Worm (Caenorhabditis elegans) whole organism, L2 larva: ENCODE measurements around the gene nspc-3.

Experiments
- C34F6.9 ChIP-seq: fragments of 150-350 bp; optimal IDR thresholded peaks from 2 replicates; lab custom pipeline; 2014; ENCODE audit warnings: missing biosample characterization, missing genetic modification characterization
- F13H6.1 ChIP-seq: sonication (generic microtip); optimal IDR thresholded peaks from 2 replicates; lab custom pipeline; 2016; ENCODE audit warnings: missing genetic modification characterization, missing compliant biosample characterization
- R02D3.7 ChIP-seq: fragments of 150-350 bp; optimal IDR thresholded peaks from 2 replicates; lab custom pipeline; 2014; ENCODE audit warnings: missing biosample characterization, missing genetic modification characterization
- ceh-16 ChIP-seq: fragments of 150-350 bp; optimal IDR thresholded peaks from 2 replicates; lab custom pipeline; 2014; ENCODE audit warnings: missing biosample characterization, missing genetic modification characterization
- ceh-82 ChIP-seq: fragments of 150-350 bp; optimal IDR thresholded peaks from 2 replicates; lab custom pipeline; 2014; ENCODE audit warnings: missing biosample characterization, missing genetic modification characterization
- crh-2 ChIP-seq: sonication (generic microtip); optimal IDR thresholded peaks from 2 replicates; lab custom pipeline; 2017; ENCODE audit warnings: missing biosample characterization, missing genetic modification characterization
- dmd-4 ChIP-seq: sonication (generic microtip); optimal IDR thresholded peaks from 2 replicates; lab custom pipeline; 2017; ENCODE audit warnings: missing biosample characterization, missing genetic modification characterization
- egl-27 ChIP-seq: sonication (generic microtip); optimal IDR thresholded peaks from 3 replicates; lab custom pipeline; 2017; ENCODE audit warnings: missing biosample characterization, missing genetic modification reagents, missing genetic modification characterization
- elt-1 ChIP-seq: fragments of 150-350 bp; optimal IDR thresholded peaks from 2 replicates; lab custom pipeline; 2014; ENCODE audit warnings: missing biosample characterization, missing genetic modification characterization
- elt-3 ChIP-seq: sonication (generic microtip); optimal IDR thresholded peaks from 2 replicates; lab custom pipeline; 2017; ENCODE audit warnings: missing biosample characterization, missing genetic modification characterization
- fos-1 ChIP-seq: fragments of 150-350 bp; optimal IDR thresholded peaks from 2 replicates; lab custom pipeline; 2014; ENCODE audit warnings: missing biosample characterization, missing genetic modification characterization
- gmeb-1 ChIP-seq: fragments of 150-350 bp; optimal IDR thresholded peaks from 2 replicates; lab custom pipeline; 2014; ENCODE audit warnings: missing biosample characterization, missing genetic modification characterization
- lin-11 ChIP-seq: fragments of 150-350 bp; sonication (generic microtip); optimal IDR thresholded peaks from 2 replicates; lab custom pipeline; 2014; ENCODE audit warnings: missing biosample characterization, missing genetic modification characterization, inconsistent platforms, mixed read lengths
- lin-13 ChIP-seq: fragments of 150-350 bp; optimal IDR thresholded peaks from 2 replicates; lab custom pipeline; 2014; ENCODE audit warnings: missing biosample characterization, missing genetic modification reagents, missing genetic modification characterization
- lsy-2 ChIP-seq, 2 experiments: fragments of 150-350 bp in 1 of 2; sonication (generic microtip) in 1 of 2; optimal IDR thresholded peaks; 2 replicates each; lab custom pipeline; 2014 to 2017; ENCODE audit warnings: missing biosample characterization in 2 of 2, missing genetic modification characterization in 2 of 2
- mab-5 ChIP-seq: fragments of 150-350 bp; optimal IDR thresholded peaks from 2 replicates; lab custom pipeline; 2014; ENCODE audit warnings: missing biosample characterization, missing genetic modification characterization
- mdl-1 ChIP-seq, 2 experiments: fragments of 150-350 bp in 1 of 2; sonication (generic microtip) in 1 of 2; optimal IDR thresholded peaks; 2 replicates each; lab custom pipeline; 2017; ENCODE audit warnings: missing biosample characterization in 2 of 2, missing genetic modification characterization in 2 of 2
- nhr-10 ChIP-seq: sonication (generic microtip); optimal IDR thresholded peaks from 2 replicates; lab custom pipeline; 2017; ENCODE audit warnings: missing biosample characterization, missing genetic modification characterization
- nhr-11 ChIP-seq: fragments of 150-350 bp; optimal IDR thresholded peaks from 2 replicates; lab custom pipeline; 2014; ENCODE audit warnings: missing biosample characterization, missing genetic modification characterization
- nhr-12 ChIP-seq: fragments of 150-350 bp; optimal IDR thresholded peaks from 2 replicates; lab custom pipeline; 2014; ENCODE audit warnings: missing biosample characterization, missing genetic modification characterization
- nhr-129 ChIP-seq: fragments of 150-350 bp; optimal IDR thresholded peaks from 2 replicates; lab custom pipeline; 2014; ENCODE audit warnings: missing biosample characterization, missing genetic modification characterization
- nhr-21 ChIP-seq: fragments of 150-350 bp; optimal IDR thresholded peaks from 2 replicates; lab custom pipeline; 2014; ENCODE audit warnings: missing biosample characterization, missing genetic modification characterization
- nhr-23 ChIP-seq: fragments of 150-350 bp; optimal IDR thresholded peaks from 2 replicates; lab custom pipeline; 2014; ENCODE audit warnings: missing biosample characterization, missing genetic modification reagents, missing genetic modification characterization
- nhr-25 ChIP-seq: fragments of 150-350 bp; sonication (generic microtip); optimal IDR thresholded peaks from 3 replicates; lab custom pipeline; 2014; ENCODE audit warnings: missing biosample characterization, missing genetic modification characterization
- nhr-6 ChIP-seq: fragments of 150-350 bp; optimal IDR thresholded peaks from 2 replicates; lab custom pipeline; 2014; ENCODE audit warnings: missing biosample characterization, missing genetic modification characterization
- nhr-77 ChIP-seq: fragments of 150-350 bp; optimal IDR thresholded peaks from 2 replicates; lab custom pipeline; 2014; ENCODE audit warnings: missing biosample characterization, missing genetic modification characterization
- peb-1 ChIP-seq: fragments of 150-350 bp; optimal IDR thresholded peaks from 2 replicates; lab custom pipeline; 2014; ENCODE audit warnings: missing biosample characterization, missing genetic modification characterization
- sma-3 ChIP-seq: sonication (generic microtip); optimal IDR thresholded peaks from 2 replicates; lab custom pipeline; 2016; ENCODE audit warnings: missing genetic modification reagents, missing genetic modification characterization, missing compliant biosample characterization
- sma-9 ChIP-seq, 2 experiments: fragments of 150-350 bp in 1 of 2; sonication (generic microtip) in 1 of 2; optimal IDR thresholded peaks; 2 replicates each; lab custom pipeline; 2014 to 2016; ENCODE audit warnings: missing genetic modification characterization in 2 of 2, mild to moderate bottlenecking in 1 of 2, missing biosample characterization in 1 of 2, missing compliant biosample characterization in 1 of 2, missing genetic modification reagents in 1 of 2, moderate library complexity in 1 of 2
- unc-39 ChIP-seq: fragments of 150-350 bp; optimal IDR thresholded peaks from 2 replicates; lab custom pipeline; 2014; ENCODE audit warnings: missing biosample characterization, missing genetic modification characterization
- unc-55 ChIP-seq: fragments of 150-350 bp; sonication (generic microtip); optimal IDR thresholded peaks from 3 replicates; lab custom pipeline; 2014; ENCODE audit warnings: missing biosample characterization, missing genetic modification reagents, missing genetic modification characterization
- ztf-1 ChIP-seq: fragments of 200-800 bp; sonication (Bioruptor generic); conservative IDR thresholded peaks from 2 replicates; pipeline ENCODE4 v1.3.6; 2022; ENCODE audit warnings: missing genetic modification characterization, missing compliant biosample characterization
- ztf-11 ChIP-seq: sonication (generic microtip); optimal IDR thresholded peaks from 2 replicates; lab custom pipeline; 2017; ENCODE audit warnings: missing biosample characterization, missing genetic modification characterization
- ztf-4 ChIP-seq: fragments of 150-350 bp; optimal IDR thresholded peaks from 2 replicates; lab custom pipeline; 2014; ENCODE audit warnings: missing biosample characterization, missing genetic modification characterization

The nspc-3 gene

ce11 chrX:8566521-8567032 is 29.7 kb downstream of the nspc-3 start:
- no peak for TF ChIP-seq mab-5 (tag; lab: Kevin White, UChicago)
- peak in 1 of 2 experiments; percentile 6 for TF ChIP-seq lsy-2 (tag; optimal IDR thresholded peaks at IDR 0.05; lab: Kevin White, UChicago)
- peak; percentile 14 for TF ChIP-seq fos-1 (tag; lab: Kevin White, UChicago)
- peak; percentile 9 for TF ChIP-seq nhr-21 (tag; lab: Kevin White, UChicago)

- peak; percentile 80 for TF ChIP-seq fos-1 (tag; lab: Kevin White, UChicago)
- TF ChIP-seq lin-13 (GFP tag; lab: Kevin White, UChicago): no peak
These were observed 30.3 kb downstream of the nspc-3 start for ce11 chrX:8567166-8567565.

ce11 chrX:8567823-8568314 is 31.0 kb downstream of the nspc-3 start:
- no peak for TF ChIP-seq ceh-16 (tag; lab: Kevin White, UChicago)
- TF ChIP-seq sma-3 (GFP tag; lab: Kevin White, UChicago): no peak
- TF ChIP-seq ceh-82: no peak
- no peak for TF ChIP-seq elt-1 (tag; lab: Kevin White, UChicago)
- TF ChIP-seq nhr-12 (tag; lab: Kevin White, UChicago): no peak
- no peak for TF ChIP-seq ztf-1 (GFP tag; lab: Robert Waterston, UW)
- no peak for TF ChIP-seq F13H6.1 (tag; lab: Kevin White, UChicago)
- no peak for TF ChIP-seq lsy-2 (tag; optimal IDR thresholded peaks at IDR 0.05; lab: Kevin White, UChicago)
- peak; percentile 30 for TF ChIP-seq fos-1 (tag; lab: Kevin White, UChicago)
- no peak for TF ChIP-seq gmeb-1 (tag; lab: Kevin White, UChicago)
- TF ChIP-seq nhr-11 (tag; lab: Kevin White, UChicago): no peak
- no peak for TF ChIP-seq unc-39
- TF ChIP-seq nhr-77 (tag; lab: Kevin White, UChicago): no peak
- TF ChIP-seq C34F6.9 (tag; lab: Kevin White, UChicago): no peak
- peak; percentile 58 for TF ChIP-seq sma-9 (GFP tag; optimal IDR thresholded peaks at IDR 0.05; lab: Kevin White, UChicago)
- no peak for TF ChIP-seq sma-9 (tag; optimal IDR thresholded peaks at IDR 0.05; lab: Kevin White, UChicago)

ce11 chrX:8568423-8568903 is 31.6 kb downstream of the nspc-3 start:
- no peak for TF ChIP-seq ztf-11 (tag; lab: Kevin White, UChicago)
- TF ChIP-seq crh-2 (tag; lab: Kevin White, UChicago): no peak
- no peak for TF ChIP-seq mdl-1 (tag; optimal IDR thresholded peaks at IDR 0.05; lab: Kevin White, UChicago)
- no peak for TF ChIP-seq nhr-23 (tag; lab: Kevin White, UChicago)
- no peak for TF ChIP-seq unc-55
- no peak for TF ChIP-seq elt-1 (tag; lab: Kevin White, UChicago)
- no peak for TF ChIP-seq lin-13 (GFP tag; lab: Kevin White, UChicago)
- no peak for TF ChIP-seq peb-1
- TF ChIP-seq ztf-4 (tag; lab: Kevin White, UChicago): no peak
- TF ChIP-seq ceh-82: no peak
- TF ChIP-seq R02D3.7: no peak
- peak; percentile 31 for TF ChIP-seq ceh-16 (tag; lab: Kevin White, UChicago)
- TF ChIP-seq gmeb-1 (tag; lab: Kevin White, UChicago): no peak
- TF ChIP-seq egl-27 (tag; lab: Kevin White, UChicago): no peak
- peak; percentile 24 for TF ChIP-seq nhr-21 (tag; lab: Kevin White, UChicago)
- TF ChIP-seq F13H6.1 (tag; lab: Kevin White, UChicago): no peak
- no peak for TF ChIP-seq nhr-6 (tag; lab: Kevin White, UChicago)
- TF ChIP-seq nhr-10 (tag; lab: Kevin White, UChicago): no peak
- TF ChIP-seq fos-1 (tag; lab: Kevin White, UChicago): peak; percentile 61
- no peak for TF ChIP-seq C34F6.9 (tag; lab: Kevin White, UChicago)
- no peak for TF ChIP-seq dmd-4
- no peak for TF ChIP-seq lsy-2 (tag; optimal IDR thresholded peaks at IDR 0.05; lab: Kevin White, UChicago)
- TF ChIP-seq lin-11 (tag; lab: Kevin White, UChicago): no peak
- no peak for TF ChIP-seq unc-39
- no peak for TF ChIP-seq nhr-129 (tag; lab: Kevin White, UChicago)
- TF ChIP-seq elt-3: no peak
- TF ChIP-seq nhr-25 (tag; lab: Kevin White, UChicago): no peak
